Fruit fly (Drosophila melanogaster) S2 (cell line): ENCODE measurements around the gene Art8.

Experiments used
- CG8478 ChIP-seq: fragments of >200 bp; optimal IDR thresholded peaks from 2 replicates; lab custom pipeline; 2018
- CTCF ChIP-seq, 2 experiments: fragments of >200 bp; optimal IDR thresholded peaks; 2 replicates each; lab custom pipeline; 2018

DNA sequence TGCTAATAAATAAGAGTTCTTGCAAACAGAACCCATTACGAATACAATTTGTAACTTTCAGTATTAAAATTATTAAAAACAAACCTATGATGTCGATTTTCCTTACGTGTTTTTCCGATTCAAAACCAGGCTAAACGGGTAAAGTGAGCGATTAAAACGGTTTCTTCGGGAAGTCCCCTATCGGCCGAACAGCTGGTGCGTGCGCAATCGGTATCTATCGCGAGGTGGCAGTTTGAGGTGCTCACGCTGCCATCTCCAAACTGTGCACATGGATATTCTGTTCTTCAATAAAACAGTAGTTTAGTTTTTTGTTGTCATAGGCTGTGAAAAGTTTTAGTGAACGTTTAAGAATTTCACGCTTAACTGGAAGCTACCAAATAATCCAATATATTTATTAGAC lies 21.7 kb downstream of the Art8 start, which contains the start of gene TTLL4A:
- TF ChIP-seq CG8478 = no peak
- TF ChIP-seq CTCF (optimal IDR thresholded peaks at IDR 0.05; lab: Kevin White, UChicago) = peak; percentile 39 to 44
